Worm (Caenorhabditis elegans) whole organism, L1 larva: ENCODE results near the gene rha-2.
A peak's percentile ranks its signal among the peaks of the same experiment; 100 is the strongest.

Source experiments
- C16A3.4 ChIP-seq: fragments of 150-350 bp; optimal IDR thresholded peaks from 2 replicates; lab custom pipeline; 2014; ENCODE audit warnings: missing biosample characterization, missing genetic modification characterization
- C34B4.2 ChIP-seq: sonication (generic microtip); optimal IDR thresholded peaks from 2 replicates; lab custom pipeline; 2017; ENCODE audit warnings: mild to moderate bottlenecking, missing genetic modification characterization, missing compliant biosample characterization
- aha-1 ChIP-seq: fragments of 150-350 bp; optimal IDR thresholded peaks from 2 replicates; lab custom pipeline; 2014; ENCODE audit warnings: missing biosample characterization, missing genetic modification characterization
- alr-1 ChIP-seq: fragments of 200-800 bp; sonication (Bioruptor generic); optimal IDR thresholded peaks from 2 replicates; lab custom pipeline; 2018; ENCODE audit warnings: borderline replicate concordance, mild to moderate bottlenecking, missing genetic modification characterization, missing compliant biosample characterization
- blmp-1 ChIP-seq: fragments of 150-350 bp; optimal IDR thresholded peaks from 2 replicates; lab custom pipeline; 2014; ENCODE audit warnings: missing biosample characterization, missing genetic modification characterization
- ceh-8 ChIP-seq: fragments of 200-800 bp; sonication (Bioruptor generic); optimal IDR thresholded peaks from 2 replicates; lab custom pipeline; 2018; ENCODE audit warnings: mild to moderate bottlenecking, missing genetic modification characterization, moderate library complexity, missing compliant biosample characterization
- ces-1 ChIP-seq: fragments of 150-350 bp; optimal IDR thresholded peaks from 2 replicates; lab custom pipeline; 2014; ENCODE audit warnings: missing biosample characterization, missing genetic modification reagents, missing genetic modification characterization
- dpl-1 ChIP-seq, 3 experiments: fragments of 150-350 bp in 2 of 3; sonication (generic microtip) in 1 of 3; optimal IDR thresholded peaks; 2 replicates each; lab custom pipeline; 2014 to 2017; ENCODE audit warnings: missing biosample characterization in 3 of 3, missing genetic modification characterization in 3 of 3, missing genetic modification reagents in 3 of 3
- dsc-1 ChIP-seq: sonication (generic microtip); optimal IDR thresholded peaks from 2 replicates; lab custom pipeline; 2016; ENCODE audit warnings: mild to moderate bottlenecking, missing genetic modification characterization, missing compliant biosample characterization
- efl-1 ChIP-seq, 4 experiments: fragments of 150-350 bp; optimal IDR thresholded peaks in 3 of 4; peaks in 1 of 4; 1 replicate in 1 of 4; 2 replicates in 3 of 4; lab custom pipeline; 2014; ENCODE audit warnings: missing biosample characterization in 2 of 4, missing genetic modification characterization in 2 of 4, missing genetic modification reagents in 2 of 4
- elt-3 ChIP-seq, 6 experiments: fragments of 150-350 bp in 1 of 6; sonication (generic microtip); optimal IDR thresholded peaks; 2 replicates each; lab custom pipeline; 2017 to 2018; ENCODE audit warnings: missing biosample characterization in 6 of 6, missing genetic modification characterization in 6 of 6, inconsistent platforms in 1 of 6
- ets-5 ChIP-seq: fragments of 200-800 bp; sonication (Bioruptor generic); IDR thresholded peaks from 2 replicates; pipeline ENCODE4 v1.3.6; 2022; ENCODE audit warnings: missing genetic modification characterization, missing compliant biosample characterization
- fkh-4 ChIP-seq: sonication (generic microtip); optimal IDR thresholded peaks from 2 replicates; lab custom pipeline; 2016; ENCODE audit warnings: missing compliant biosample characterization, missing genetic modification characterization, borderline replicate concordance
- grh-1 ChIP-seq: fragments of 200-800 bp; sonication (Bioruptor generic); IDR thresholded peaks from 2 replicates; pipeline ENCODE4 v1.3.6; 2022; ENCODE audit warnings: missing genetic modification reagents, missing genetic modification characterization, missing compliant biosample characterization
- hlh-4 ChIP-seq: sonication (generic microtip); optimal IDR thresholded peaks from 2 replicates; lab custom pipeline; 2016; ENCODE audit warnings: mild to moderate bottlenecking, missing genetic modification characterization, missing compliant biosample characterization
- jun-1 ChIP-seq: fragments of 150-350 bp; optimal IDR thresholded peaks from 2 replicates; lab custom pipeline; 2014; ENCODE audit warnings: missing biosample characterization, missing genetic modification reagents, missing genetic modification characterization
- lin-14 ChIP-seq: fragments of 200-800 bp; sonication (Bioruptor generic); optimal IDR thresholded peaks from 2 replicates; lab custom pipeline; 2018; ENCODE audit warnings: mild to moderate bottlenecking, missing genetic modification characterization, moderate library complexity, missing compliant biosample characterization
- lin-15B ChIP-seq: fragments of 150-350 bp; sonication (generic microtip); optimal IDR thresholded peaks from 3 replicates; lab custom pipeline; 2014; ENCODE audit warnings: missing biosample characterization, missing genetic modification characterization
- lin-39 ChIP-seq: fragments of 150-350 bp; optimal IDR thresholded peaks from 2 replicates; lab custom pipeline; 2014; ENCODE audit warnings: missing biosample characterization, missing genetic modification reagents, missing genetic modification characterization
- lir-3 ChIP-seq: sonication (generic microtip); optimal IDR thresholded peaks from 2 replicates; lab custom pipeline; 2016; ENCODE audit warnings: mild to moderate bottlenecking, missing genetic modification characterization, moderate library complexity, missing compliant biosample characterization; ENCODE audit not compliant: poor library complexity
- lsy-2 ChIP-seq, 2 experiments: fragments of 150-350 bp; optimal IDR thresholded peaks; 2 replicates each; lab custom pipeline; 2014; ENCODE audit warnings: missing biosample characterization in 2 of 2, missing genetic modification characterization in 2 of 2
- mdl-1 ChIP-seq, 2 experiments: fragments of 150-350 bp; optimal IDR thresholded peaks; 2 replicates each; lab custom pipeline; 2014 to 2017; ENCODE audit warnings: missing biosample characterization in 2 of 2, missing genetic modification characterization in 2 of 2, inconsistent platforms in 1 of 2
- mep-1 ChIP-seq: fragments of 150-350 bp; optimal IDR thresholded peaks from 2 replicates; lab custom pipeline; 2014; ENCODE audit warnings: missing biosample characterization, missing genetic modification characterization
- nhr-11 ChIP-seq: fragments of 150-350 bp; optimal IDR thresholded peaks from 2 replicates; lab custom pipeline; 2014; ENCODE audit warnings: missing biosample characterization, missing genetic modification characterization
- nhr-20 ChIP-seq: sonication (generic microtip); optimal IDR thresholded peaks from 2 replicates; lab custom pipeline; 2016; ENCODE audit warnings: mild to moderate bottlenecking, missing genetic modification characterization, missing compliant biosample characterization
- nhr-237 ChIP-seq: fragments of 150-350 bp; optimal IDR thresholded peaks from 2 replicates; lab custom pipeline; 2014; ENCODE audit warnings: missing biosample characterization, missing genetic modification characterization
- nhr-77 ChIP-seq: fragments of 150-350 bp; optimal IDR thresholded peaks from 2 replicates; lab custom pipeline; 2014; ENCODE audit warnings: missing biosample characterization, missing genetic modification characterization
- nhr-85 ChIP-seq: sonication (generic microtip); peaks from one replicate; lab custom pipeline; 2016; ENCODE audit warnings: missing genetic modification characterization, inconsistent platforms, missing compliant biosample characterization
- skn-1 ChIP-seq: fragments of 150-350 bp; optimal IDR thresholded peaks from 2 replicates; lab custom pipeline; 2014; ENCODE audit warnings: missing biosample characterization, missing genetic modification characterization
- snpc-4 ChIP-seq: fragments of 150-350 bp; optimal IDR thresholded peaks from 2 replicates; lab custom pipeline; 2014; ENCODE audit warnings: missing biosample characterization, missing genetic modification characterization
- snu-23 ChIP-seq: sonication (generic microtip); optimal IDR thresholded peaks from 2 replicates; lab custom pipeline; 2016; ENCODE audit warnings: missing genetic modification characterization, missing compliant biosample characterization
- sptf-1 ChIP-seq: fragments of 150-350 bp; optimal IDR thresholded peaks from 2 replicates; lab custom pipeline; 2014; ENCODE audit warnings: missing biosample characterization, missing genetic modification characterization
- tbx-2 ChIP-seq: sonication (generic microtip); optimal IDR thresholded peaks from 2 replicates; lab custom pipeline; 2016; ENCODE audit warnings: missing genetic modification characterization, missing compliant biosample characterization
- xbp-1 ChIP-seq: sonication (generic microtip); optimal IDR thresholded peaks from 2 replicates; lab custom pipeline; 2016; ENCODE audit warnings: missing genetic modification characterization, missing compliant biosample characterization

The rha-2 gene

ce11 chrIII:8611282-8611681 lies 3.1 kb downstream of the rha-2 start:
- TF ChIP-seq efl-1 (optimal IDR thresholded peaks at IDR 0.05; lab: Kevin White, UChicago) (no peak), efl-1 (GFP tag; optimal IDR thresholded peaks at IDR 0.05 in 1 of 2; lab: Kevin White, UChicago) (peak in 1 of 2 experiments; percentile 23), blmp-1 (tag; lab: Kevin White, UChicago) (no peak), alr-1 (tag; lab: Kevin White, UChicago) (no peak)

DNA sequence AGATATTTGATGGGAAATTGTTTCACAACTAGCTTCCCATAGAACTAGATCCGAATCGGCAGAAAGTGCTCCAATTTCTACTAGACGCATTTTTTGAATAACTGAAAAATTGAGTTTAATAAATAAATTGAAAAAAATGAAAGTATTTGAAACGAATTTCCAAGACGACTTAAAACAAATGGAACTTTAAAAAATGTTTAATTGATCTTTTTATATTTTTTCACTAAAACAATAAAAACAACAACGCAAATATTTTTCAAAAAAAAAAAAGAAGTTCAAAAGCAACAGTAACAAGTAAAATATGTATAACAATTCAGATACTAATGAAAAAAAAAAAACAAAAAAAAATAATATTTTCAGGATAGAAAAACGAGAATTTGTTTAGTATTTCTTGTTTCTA lies 4.7 kb downstream of the rha-2 start, which contains the start of gene C06E1.9:
Gene C06E1.9 (minus strand): TSS at position 101 of the 400 bp plus-strand sequence.
- no peak for TF ChIP-seq ceh-8 (GFP tag; lab: Kevin White, UChicago)
- TF ChIP-seq, all 84 proteins: peak for 0

- TF ChIP-seq fkh-4 (no peak), skn-1 (tag; lab: Kevin White, UChicago) (no peak), ces-1 (GFP tag; lab: Kevin White, UChicago) (no peak), jun-1 (tag; lab: Kevin White, UChicago) (no peak), lin-39 (no peak)
Observed at ce11 chrIII:8605532-8605931, 8.8 kb downstream of the rha-2 start, which contains the start of gene C06E1.1. C06E1.1 (plus strand) TSS chrIII:8605832.

- peak; percentile 93 for TF ChIP-seq blmp-1 (tag; lab: Kevin White, UChicago)
- TF ChIP-seq aha-1, result no peak
- no peak for TF ChIP-seq hlh-4 (tag; lab: Kevin White, UChicago)
Observed at ce11 chrIII:8602148-8602547, 12.2 kb downstream of the rha-2 start.

ce11 chrIII:8598961-8599360 lies 15.4 kb downstream of the rha-2 start:
- TF ChIP-seq blmp-1 (tag; lab: Kevin White, UChicago) (peak; percentile 94), dpl-1 (GFP tag; optimal IDR thresholded peaks at IDR 0.05; lab: Kevin White, UChicago) (peak in 1 of 3 experiments; percentile 8), nhr-85 (tag; lab: Kevin White, UChicago) (peak; percentile 62), C16A3.4 (peak; percentile 19), nhr-11 (no peak), lin-15B (tag; lab: Kevin White, UChicago) (no peak), nhr-20 (peak; percentile 8), grh-1 (GFP tag; lab: Robert Waterston, UW) (no peak), lin-14 (GFP tag; lab: Kevin White, UChicago) (no peak), snu-23 (GFP tag; lab: Kevin White, UChicago) (peak; percentile 12), elt-3 (tag; optimal IDR thresholded peaks at IDR 0.05; lab: Kevin White, UChicago) (peak in 1 of 6 experiments; percentile 59), mep-1 (peak; percentile 53)

- TF ChIP-seq nhr-237 (tag; lab: Kevin White, UChicago) (no peak), tbx-2 (tag; lab: Kevin White, UChicago) (no peak), lsy-2 (tag; optimal IDR thresholded peaks at IDR 0.05; lab: Kevin White, UChicago) (no peak), mdl-1 (tag; optimal IDR thresholded peaks at IDR 0.05; lab: Kevin White, UChicago) (no peak), snpc-4 (tag; lab: Kevin White, UChicago) (no peak), dsc-1 (peak; percentile 24), C34B4.2 (no peak), sptf-1 (tag; lab: Kevin White, UChicago) (no peak), nhr-77 (tag; lab: Kevin White, UChicago) (no peak)
Observed at ce11 chrIII:8597770-8598169, 16.6 kb downstream of the rha-2 start, which contains the start of gene ztf-30. ztf-30 (minus strand) TSS chrIII:8597870.

DNA sequence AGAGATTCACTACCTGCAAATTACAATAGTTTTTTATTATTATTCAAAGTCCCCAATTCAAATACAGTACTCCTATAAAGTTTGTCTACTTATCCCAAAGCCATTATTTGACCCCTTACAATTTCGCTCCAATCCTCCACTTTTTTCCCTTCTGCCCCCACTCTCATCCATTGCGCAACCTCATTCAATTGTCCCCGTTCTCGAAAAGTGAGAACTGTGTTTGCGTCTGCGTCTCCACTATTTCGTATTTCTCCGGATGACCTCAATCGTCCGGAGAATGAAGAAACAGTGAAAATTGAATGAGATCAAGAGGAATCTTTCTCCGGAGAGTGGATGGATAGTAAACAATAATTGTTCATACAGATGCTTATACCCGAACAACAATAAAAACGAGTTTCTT lies 17.7 kb downstream of the rha-2 start:
- TF ChIP-seq blmp-1 (tag; lab: Kevin White, UChicago) (peak; percentile 97), lir-3 (tag; lab: Kevin White, UChicago) (no peak), xbp-1 (tag; lab: Kevin White, UChicago) (no peak), ets-5 (GFP tag; lab: Robert Waterston, UW) (no peak), lin-39 (no peak)
